Worm (Caenorhabditis elegans) whole organism, L4 larva: ENCODE measurements around the gene gnrr-4.

ENCODE experiments used
- D1046.2 ChIP-seq: fragments of 200-800 bp; sonication (Bioruptor generic); IDR thresholded peaks from 2 replicates; pipeline ENCODE4 v1.3.6; 2022; ENCODE audit warnings: missing genetic modification characterization, missing compliant biosample characterization
- F10B5.3 ChIP-seq: sonication (generic microtip); optimal IDR thresholded peaks from 2 replicates; lab custom pipeline; 2016; ENCODE audit warnings: mild to moderate bottlenecking, missing genetic modification characterization, missing compliant biosample characterization
- F26F4.8 ChIP-seq: fragments of 200-800 bp; sonication (Bioruptor generic); conservative IDR thresholded peaks from 2 replicates; pipeline ENCODE4 v1.3.6; 2022; ENCODE audit warnings: missing genetic modification characterization, missing compliant biosample characterization
- F37D6.2 ChIP-seq: sonication (generic microtip); optimal IDR thresholded peaks from 2 replicates; lab custom pipeline; 2016; ENCODE audit warnings: mild to moderate bottlenecking, missing genetic modification characterization, missing compliant biosample characterization
- R02D3.7 ChIP-seq: fragments of 150-350 bp; sonication (generic microtip); optimal IDR thresholded peaks from 3 replicates; lab custom pipeline; 2014; ENCODE audit warnings: missing biosample characterization, missing genetic modification characterization
- T20F7.1 ChIP-seq: fragments of 200-800 bp; sonication (Bioruptor generic); optimal IDR thresholded peaks from 2 replicates; lab custom pipeline; 2018; ENCODE audit warnings: mild to moderate bottlenecking, missing genetic modification characterization, missing compliant biosample characterization
- Y105C5A.15 ChIP-seq: fragments of 200-800 bp; sonication (Bioruptor generic); IDR thresholded peaks from 2 replicates; pipeline ENCODE4 v1.3.6; 2022; ENCODE audit warnings: missing genetic modification characterization, missing compliant biosample characterization
- Y5F2A.4 ChIP-seq: fragments of 200-800 bp; sonication (Bioruptor generic); optimal IDR thresholded peaks from 2 replicates; lab custom pipeline; 2018; ENCODE audit warnings: mild to moderate bottlenecking, missing genetic modification characterization, missing compliant biosample characterization
- Y75B8A.6 ChIP-seq: fragments of 200-800 bp; sonication (Bioruptor generic); IDR thresholded peaks from 2 replicates; pipeline ENCODE4 v1.3.6; 2022; ENCODE audit warnings: missing genetic modification reagents, missing genetic modification characterization, missing compliant biosample characterization
- ZK337.2 ChIP-seq: fragments of 200-800 bp; sonication (Bioruptor generic); IDR thresholded peaks from 2 replicates; pipeline ENCODE4 v1.3.6; 2022; ENCODE audit warnings: missing genetic modification reagents, missing genetic modification characterization, missing compliant biosample characterization
- arid-1 ChIP-seq: fragments of 200-800 bp; sonication (Bioruptor generic); conservative IDR thresholded peaks from 2 replicates; pipeline ENCODE4 v1.3.6; 2022; ENCODE audit warnings: missing genetic modification reagents, missing genetic modification characterization, missing compliant biosample characterization
- attf-4 ChIP-seq: sonication (generic microtip); optimal IDR thresholded peaks from 3 replicates; lab custom pipeline; 2017; ENCODE audit warnings: missing biosample characterization, missing genetic modification characterization
- ceh-20 ChIP-seq: fragments of 200-800 bp; sonication (Bioruptor generic); IDR thresholded peaks from 2 replicates; pipeline ENCODE4 v1.3.6; 2022; ENCODE audit warnings: missing genetic modification reagents, missing genetic modification characterization, missing compliant biosample characterization
- ceh-62 ChIP-seq: sonication (generic microtip); optimal IDR thresholded peaks from 2 replicates; lab custom pipeline; 2017; ENCODE audit warnings: missing biosample characterization, missing genetic modification characterization
- cey-2 ChIP-seq: sonication (generic microtip); optimal IDR thresholded peaks from 3 replicates; lab custom pipeline; 2017; ENCODE audit warnings: missing genetic modification characterization, mild to moderate bottlenecking, missing compliant biosample characterization, antibody characterized with exemption, borderline replicate concordance; ENCODE audit not compliant: insufficient read depth
- ctbp-1 ChIP-seq: fragments of 200-800 bp; sonication (Bioruptor generic); IDR thresholded peaks from 2 replicates; pipeline ENCODE4 v1.3.6; 2022; ENCODE audit warnings: missing genetic modification reagents, missing genetic modification characterization, missing compliant biosample characterization
- daf-19 ChIP-seq: fragments of 200-800 bp; sonication (Bioruptor generic); conservative IDR thresholded peaks from 2 replicates; pipeline ENCODE4 v1.3.6; 2022; ENCODE audit warnings: missing genetic modification characterization, missing compliant biosample characterization
- dmd-6 ChIP-seq: fragments of 200-800 bp; sonication (Bioruptor generic); IDR thresholded peaks from 2 replicates; pipeline ENCODE4 v1.3.6; 2022; ENCODE audit warnings: missing genetic modification reagents, missing genetic modification characterization, missing compliant biosample characterization
- dpl-1 ChIP-seq: fragments of 150-350 bp; optimal IDR thresholded peaks from 2 replicates; lab custom pipeline; 2014; ENCODE audit warnings: missing biosample characterization, missing genetic modification reagents, missing genetic modification characterization
- duxl-1 ChIP-seq: sonication (generic microtip); optimal IDR thresholded peaks from 2 replicates; lab custom pipeline; 2016; ENCODE audit warnings: mild to moderate bottlenecking, missing genetic modification characterization, moderate library complexity, missing compliant biosample characterization; ENCODE audit not compliant: poor library complexity
- dve-1 ChIP-seq: sonication (generic microtip); optimal IDR thresholded peaks from 2 replicates; lab custom pipeline; 2017; ENCODE audit warnings: antibody characterized with exemption, mild to moderate bottlenecking, missing genetic modification characterization, missing compliant biosample characterization; ENCODE audit not compliant: insufficient read depth
- egl-43 ChIP-seq: fragments of 200-800 bp; sonication (Bioruptor generic); IDR thresholded peaks from 2 replicates; pipeline ENCODE4 v1.3.6; 2022; ENCODE audit warnings: missing genetic modification reagents, missing genetic modification characterization, missing compliant biosample characterization
- fos-1 ChIP-seq: fragments of 150-350 bp; optimal IDR thresholded peaks from 2 replicates; lab custom pipeline; 2014; ENCODE audit warnings: missing biosample characterization, missing genetic modification characterization
- hif-1 ChIP-seq, 2 experiments: sonication (generic microtip); optimal IDR thresholded peaks; 2 replicates each; lab custom pipeline; 2016 to 2017; ENCODE audit warnings: missing compliant biosample characterization in 2 of 2, missing genetic modification characterization in 2 of 2, missing genetic modification reagents in 2 of 2, missing genotype in 2 of 2, mild to moderate bottlenecking in 1 of 2
- hlh-30 ChIP-seq: sonication (generic microtip); optimal IDR thresholded peaks from 2 replicates; lab custom pipeline; 2017; ENCODE audit warnings: antibody characterized with exemption, mild to moderate bottlenecking, missing genetic modification characterization, missing compliant biosample characterization; ENCODE audit not compliant: insufficient read depth
- lim-7 ChIP-seq: fragments of 200-800 bp; sonication (Bioruptor generic); IDR thresholded peaks from 2 replicates; pipeline ENCODE4 v1.3.6; 2022; ENCODE audit warnings: missing genetic modification characterization, missing compliant biosample characterization
- lin-39 ChIP-seq: fragments of 150-350 bp; optimal IDR thresholded peaks from 2 replicates; lab custom pipeline; 2014; ENCODE audit warnings: missing biosample characterization, missing genetic modification reagents, missing genetic modification characterization
- mdl-1 ChIP-seq, 2 experiments: fragments of 150-350 bp in 1 of 2; sonication (generic microtip) in 1 of 2; optimal IDR thresholded peaks; 2 replicates each; lab custom pipeline; 2014 to 2017; ENCODE audit warnings: missing biosample characterization in 2 of 2, missing genetic modification characterization in 2 of 2
- mdt-29 ChIP-seq: fragments of 200-800 bp; sonication (Bioruptor generic); IDR thresholded peaks from 2 replicates; pipeline ENCODE4 v1.3.6; 2022; ENCODE audit warnings: missing genetic modification reagents, missing genetic modification characterization, missing compliant biosample characterization
- mep-1 ChIP-seq: fragments of 150-350 bp; sonication (generic microtip); optimal IDR thresholded peaks from 3 replicates; lab custom pipeline; 2014; ENCODE audit warnings: missing biosample characterization, missing genetic modification characterization
- mxl-2 ChIP-seq: fragments of 200-800 bp; sonication (Bioruptor generic); conservative IDR thresholded peaks from 2 replicates; pipeline ENCODE4 v1.3.6; 2022; ENCODE audit warnings: missing genetic modification reagents, missing genetic modification characterization, missing compliant biosample characterization
- nhr-10 ChIP-seq: fragments of 150-350 bp; optimal IDR thresholded peaks from 2 replicates; lab custom pipeline; 2014; ENCODE audit warnings: missing biosample characterization, missing genetic modification characterization
- nhr-111 ChIP-seq: fragments of 200-800 bp; sonication (Bioruptor generic); optimal IDR thresholded peaks from 2 replicates; lab custom pipeline; 2018; ENCODE audit warnings: mild to moderate bottlenecking, missing genetic modification characterization, missing compliant biosample characterization
- nhr-25 ChIP-seq: sonication (generic microtip); optimal IDR thresholded peaks from 2 replicates; lab custom pipeline; 2017; ENCODE audit warnings: missing genetic modification characterization, mild to moderate bottlenecking, missing compliant biosample characterization, antibody characterized with exemption, moderate library complexity, borderline replicate concordance; ENCODE audit not compliant: insufficient read depth
- nhr-28 ChIP-seq: fragments of 150-350 bp; optimal IDR thresholded peaks from 2 replicates; lab custom pipeline; 2014; ENCODE audit warnings: missing biosample characterization, missing genetic modification characterization
- nhr-41 ChIP-seq: fragments of 200-800 bp; sonication (Bioruptor generic); IDR thresholded peaks from 2 replicates; pipeline ENCODE4 v1.3.6; 2022; ENCODE audit warnings: missing genetic modification reagents, missing genetic modification characterization, missing compliant biosample characterization
- nhr-6 ChIP-seq: fragments of 150-350 bp; optimal IDR thresholded peaks from 2 replicates; lab custom pipeline; 2014; ENCODE audit warnings: missing biosample characterization, missing genetic modification characterization
- nhr-76 ChIP-seq: fragments of 150-350 bp; optimal IDR thresholded peaks from 2 replicates; lab custom pipeline; 2014; ENCODE audit warnings: missing biosample characterization, missing genetic modification characterization
- pha-4 ChIP-seq, 2 experiments: fragments of 150-350 bp in 1 of 2; fragments of 200-800 bp in 1 of 2; sonication (Bioruptor generic) in 1 of 2; IDR thresholded peaks in 1 of 2; optimal IDR thresholded peaks in 1 of 2; 2 replicates each; pipeline versions ENCODE4 v1.3.6 to Lab custom; 2014 to 2022; ENCODE audit warnings: missing genetic modification characterization in 2 of 2, missing genetic modification reagents in 2 of 2, missing biosample characterization in 1 of 2, missing compliant biosample characterization in 1 of 2
- php-3 ChIP-seq: fragments of 200-800 bp; sonication (Bioruptor generic); IDR thresholded peaks from 2 replicates; pipeline ENCODE4 v1.3.6; 2022; ENCODE audit warnings: missing genetic modification reagents, missing genetic modification characterization, missing compliant biosample characterization
- sdz-12 ChIP-seq: fragments of 200-800 bp; sonication (Bioruptor generic); optimal IDR thresholded peaks from 2 replicates; lab custom pipeline; 2018; ENCODE audit warnings: mild to moderate bottlenecking, missing genetic modification characterization, missing compliant biosample characterization
- skn-1 ChIP-seq: fragments of 150-350 bp; optimal IDR thresholded peaks from 2 replicates; lab custom pipeline; 2014; ENCODE audit warnings: missing biosample characterization, missing genetic modification characterization
- snpc-1.2 ChIP-seq: fragments of 200-800 bp; sonication (Bioruptor generic); IDR thresholded peaks from 2 replicates; pipeline ENCODE4 v1.3.6; 2022; ENCODE audit warnings: missing genetic modification reagents, missing genetic modification characterization, missing compliant biosample characterization
- snpc-4 ChIP-seq: fragments of 150-350 bp; optimal IDR thresholded peaks from 2 replicates; lab custom pipeline; 2014; ENCODE audit warnings: missing biosample characterization, missing genetic modification characterization
- spr-3 ChIP-seq: fragments of 200-800 bp; sonication (Bioruptor generic); optimal IDR thresholded peaks from 2 replicates; lab custom pipeline; 2018; ENCODE audit warnings: mild to moderate bottlenecking, missing genetic modification characterization, missing compliant biosample characterization
- tag-97 ChIP-seq: fragments of 200-800 bp; sonication (Bioruptor generic); IDR thresholded peaks from 2 replicates; pipeline ENCODE4 v1.3.6; 2022; ENCODE audit warnings: missing genetic modification characterization, missing compliant biosample characterization
- tra-1 ChIP-seq: fragments of 200-800 bp; sonication (Bioruptor generic); IDR thresholded peaks from 2 replicates; pipeline ENCODE4 v1.3.6; 2022; ENCODE audit warnings: missing genetic modification reagents, missing genetic modification characterization, missing compliant biosample characterization
- zfp-2 ChIP-seq: sonication (generic microtip); optimal IDR thresholded peaks from 2 replicates; lab custom pipeline; 2016; ENCODE audit warnings: mild to moderate bottlenecking, missing genetic modification characterization, missing compliant biosample characterization
- zfp-3 ChIP-seq: fragments of 200-800 bp; sonication (Bioruptor generic); conservative IDR thresholded peaks from 2 replicates; pipeline ENCODE4 v1.3.6; 2022; ENCODE audit warnings: missing genetic modification reagents, missing genetic modification characterization, missing compliant biosample characterization
- ztf-7 ChIP-seq: fragments of 150-350 bp; optimal IDR thresholded peaks from 2 replicates; lab custom pipeline; 2014; ENCODE audit warnings: missing biosample characterization, missing genetic modification characterization

The gnrr-4 gene

ce11 chrX:5696197-5696596, 46.9 kb downstream of the gnrr-4 start (continued):
- TF ChIP-seq mep-1 (tag; lab: Kevin White, UChicago) = peak; percentile 58
- TF ChIP-seq spr-3 = no peak
- no peak for TF ChIP-seq skn-1 (tag; lab: Kevin White, UChicago)
- TF ChIP-seq dpl-1 = no peak
- TF ChIP-seq lim-7 (GFP tag; lab: Robert Waterston, UW) = no peak
- TF ChIP-seq tra-1 (GFP tag; lab: Robert Waterston, UW) = 0 out of 2 replicates have a peak, but pooled peaks have one; percentile 26
- peak in 1 of 2 experiments; percentile 75 for TF ChIP-seq mdl-1 (tag; optimal IDR thresholded peaks at IDR 0.05; lab: Kevin White, UChicago)
- TF ChIP-seq Y75B8A.6 (GFP tag; lab: Robert Waterston, UW) = no peak
- no peak for TF ChIP-seq hif-1 (tag; optimal IDR thresholded peaks at IDR 0.05; lab: Kevin White, UChicago)
- no peak for TF ChIP-seq Y105C5A.15 (GFP tag; lab: Robert Waterston, UW)
- no peak for TF ChIP-seq nhr-111 (GFP tag; lab: Kevin White, UChicago)
- no peak for TF ChIP-seq sdz-12 (GFP tag; lab: Kevin White, UChicago)
- no peak for TF ChIP-seq ceh-62 (tag; lab: Kevin White, UChicago)
- peak; percentile 89 for TF ChIP-seq hlh-30
- 0 out of 2 replicates have a peak, but pooled peaks have one; percentile 48 for TF ChIP-seq nhr-41 (GFP tag; lab: Robert Waterston, UW)
- no peak for TF ChIP-seq F26F4.8
- no peak for TF ChIP-seq snpc-4 (tag; lab: Kevin White, UChicago)
- no peak for TF ChIP-seq egl-43
- no peak for TF ChIP-seq F37D6.2
- TF ChIP-seq zfp-2 (tag; lab: Kevin White, UChicago) = no peak
- no peak for TF ChIP-seq Y5F2A.4 (GFP tag; lab: Kevin White, UChicago)
- TF ChIP-seq dve-1 (tag; lab: Kevin White, UChicago) = peak; percentile 53
- no peak for TF ChIP-seq pha-4 (GFP tag; IDR thresholded peaks at IDR 0.05; lab: Robert Waterston, UW)
- no peak for TF ChIP-seq pha-4 (tag; optimal IDR thresholded peaks at IDR 0.05; lab: Kevin White, UChicago)
- no peak for TF ChIP-seq ZK337.2 (GFP tag; lab: Robert Waterston, UW)
- no peak for TF ChIP-seq tag-97
- no peak for TF ChIP-seq snpc-1.2 (GFP tag; lab: Robert Waterston, UW)
- TF ChIP-seq nhr-25 (tag; lab: Kevin White, UChicago) = peak; percentile 48
- no peak for TF ChIP-seq cey-2 (tag; lab: Kevin White, UChicago)
- peak; percentile 90 for TF ChIP-seq dmd-6 (GFP tag; lab: Robert Waterston, UW)
- TF ChIP-seq nhr-28 = peak; percentile 89
- TF ChIP-seq F10B5.3 (tag; lab: Kevin White, UChicago) = no peak
- TF ChIP-seq php-3 (GFP tag; lab: Robert Waterston, UW) = 0 out of 2 replicates have a peak, but pooled peaks have one; percentile 48
- peak; percentile 21 for TF ChIP-seq T20F7.1 (GFP tag; lab: Kevin White, UChicago)
- TF ChIP-seq daf-19 (GFP tag; lab: Robert Waterston, UW) = no peak
- TF ChIP-seq duxl-1 = no peak
- no peak for TF ChIP-seq nhr-76 (tag; lab: Kevin White, UChicago)
- TF ChIP-seq lin-39 (tag; lab: Kevin White, UChicago) = no peak
- TF ChIP-seq fos-1 (tag; lab: Kevin White, UChicago) = no peak
- no peak for TF ChIP-seq ceh-20 (GFP tag; lab: Robert Waterston, UW)
- no peak for TF ChIP-seq D1046.2 (GFP tag; lab: Robert Waterston, UW)
- TF ChIP-seq nhr-6 (tag; lab: Kevin White, UChicago) = no peak
- TF ChIP-seq ztf-7 (tag; lab: Kevin White, UChicago) = no peak
- TF ChIP-seq zfp-3 (GFP tag; lab: Robert Waterston, UW) = no peak
- TF ChIP-seq mdt-29 = peak; percentile 72
- TF ChIP-seq arid-1 (GFP tag; lab: Robert Waterston, UW) = no peak
- TF ChIP-seq R02D3.7 (tag; lab: Kevin White, UChicago) = no peak
- peak; percentile 53 for TF ChIP-seq nhr-10 (tag; lab: Kevin White, UChicago)
- TF ChIP-seq mxl-2 (GFP tag; lab: Robert Waterston, UW) = no peak
- no peak for TF ChIP-seq attf-4 (tag; lab: Kevin White, UChicago)
- 0 out of 2 replicates have a peak, but pooled peaks have one; percentile 44 for TF ChIP-seq ctbp-1 (GFP tag; lab: Robert Waterston, UW)
